Worm (Caenorhabditis elegans) whole organism, L1 larva: ENCODE results near the gene lin-2.
A peak's percentile ranks its signal among the peaks of the same experiment; 100 is the strongest.

Experiments
- C04F5.9 ChIP-seq: sonication (generic microtip); optimal IDR thresholded peaks from 2 replicates; lab custom pipeline; 2016; ENCODE audit warnings: missing genetic modification characterization, missing compliant biosample characterization
- C16A3.4 ChIP-seq: fragments of 150-350 bp; optimal IDR thresholded peaks from 2 replicates; lab custom pipeline; 2014; ENCODE audit warnings: missing biosample characterization, missing genetic modification characterization
- Y116A8C.19 ChIP-seq: sonication (generic microtip); optimal IDR thresholded peaks from 2 replicates; lab custom pipeline; 2016; ENCODE audit warnings: missing compliant biosample characterization, missing genetic modification characterization, borderline replicate concordance
- aly-2 ChIP-seq: fragments of 150-350 bp; optimal IDR thresholded peaks from 2 replicates; lab custom pipeline; 2014; ENCODE audit warnings: missing biosample characterization, missing genetic modification characterization
- ama-1 ChIP-seq: fragments of 150-350 bp; optimal IDR thresholded peaks from 2 replicates; lab custom pipeline; 2014
- blmp-1 ChIP-seq: fragments of 150-350 bp; optimal IDR thresholded peaks from 2 replicates; lab custom pipeline; 2014; ENCODE audit warnings: missing biosample characterization, missing genetic modification characterization
- ceh-88 ChIP-seq: fragments of 200-800 bp; sonication (Bioruptor generic); IDR thresholded peaks from 2 replicates; pipeline ENCODE4 v1.3.6; 2022; ENCODE audit warnings: missing genetic modification characterization, missing compliant biosample characterization
- ceh-90 ChIP-seq: sonication (generic microtip); optimal IDR thresholded peaks from 2 replicates; lab custom pipeline; 2016; ENCODE audit warnings: missing genetic modification characterization, missing compliant biosample characterization
- ces-1 ChIP-seq: fragments of 150-350 bp; optimal IDR thresholded peaks from 2 replicates; lab custom pipeline; 2014; ENCODE audit warnings: missing biosample characterization, missing genetic modification reagents, missing genetic modification characterization
- dpl-1 ChIP-seq, 3 experiments: fragments of 150-350 bp in 2 of 3; sonication (generic microtip) in 1 of 3; optimal IDR thresholded peaks; 2 replicates each; lab custom pipeline; 2014 to 2017; ENCODE audit warnings: missing biosample characterization in 3 of 3, missing genetic modification characterization in 3 of 3, missing genetic modification reagents in 3 of 3
- elt-2 ChIP-seq: sonication (generic microtip); optimal IDR thresholded peaks from 2 replicates; lab custom pipeline; 2016; ENCODE audit warnings: missing genetic modification characterization, mild to moderate bottlenecking, inconsistent platforms, missing compliant biosample characterization, missing genetic modification reagents
- elt-3 ChIP-seq, 6 experiments: fragments of 150-350 bp in 1 of 6; sonication (generic microtip); optimal IDR thresholded peaks; 2 replicates each; lab custom pipeline; 2017 to 2018; ENCODE audit warnings: missing biosample characterization in 6 of 6, missing genetic modification characterization in 6 of 6, inconsistent platforms in 1 of 6
- ets-5 ChIP-seq: fragments of 200-800 bp; sonication (Bioruptor generic); IDR thresholded peaks from 2 replicates; pipeline ENCODE4 v1.3.6; 2022; ENCODE audit warnings: missing genetic modification characterization, missing compliant biosample characterization
- fkh-10 ChIP-seq: sonication (generic microtip); optimal IDR thresholded peaks from 2 replicates; lab custom pipeline; 2017; ENCODE audit warnings: missing biosample characterization, missing genetic modification reagents, missing genetic modification characterization
- fos-1 ChIP-seq: fragments of 150-350 bp; optimal IDR thresholded peaks from 2 replicates; lab custom pipeline; 2014; ENCODE audit warnings: missing biosample characterization, missing genetic modification characterization
- grh-1 ChIP-seq: fragments of 200-800 bp; sonication (Bioruptor generic); IDR thresholded peaks from 2 replicates; pipeline ENCODE4 v1.3.6; 2022; ENCODE audit warnings: missing genetic modification reagents, missing genetic modification characterization, missing compliant biosample characterization
- hlh-17 ChIP-seq: fragments of 200-800 bp; sonication (Bioruptor generic); optimal IDR thresholded peaks from 2 replicates; lab custom pipeline; 2018; ENCODE audit warnings: missing genetic modification characterization, mild to moderate bottlenecking, missing compliant biosample characterization, moderate library complexity, borderline replicate concordance
- hlh-4 ChIP-seq: sonication (generic microtip); optimal IDR thresholded peaks from 2 replicates; lab custom pipeline; 2016; ENCODE audit warnings: mild to moderate bottlenecking, missing genetic modification characterization, missing compliant biosample characterization
- irx-1 ChIP-seq: sonication (generic microtip); optimal IDR thresholded peaks from 2 replicates; lab custom pipeline; 2016; ENCODE audit warnings: missing genetic modification characterization, missing compliant biosample characterization
- lin-13 ChIP-seq: fragments of 150-350 bp; optimal IDR thresholded peaks from 2 replicates; lab custom pipeline; 2014; ENCODE audit warnings: missing biosample characterization, missing genetic modification reagents, missing genetic modification characterization
- lin-14 ChIP-seq: fragments of 200-800 bp; sonication (Bioruptor generic); optimal IDR thresholded peaks from 2 replicates; lab custom pipeline; 2018; ENCODE audit warnings: mild to moderate bottlenecking, missing genetic modification characterization, moderate library complexity, missing compliant biosample characterization
- lir-3 ChIP-seq: sonication (generic microtip); optimal IDR thresholded peaks from 2 replicates; lab custom pipeline; 2016; ENCODE audit warnings: mild to moderate bottlenecking, missing genetic modification characterization, moderate library complexity, missing compliant biosample characterization; ENCODE audit not compliant: poor library complexity
- lsy-2 ChIP-seq, 2 experiments: fragments of 150-350 bp; optimal IDR thresholded peaks; 2 replicates each; lab custom pipeline; 2014; ENCODE audit warnings: missing biosample characterization in 2 of 2, missing genetic modification characterization in 2 of 2
- mef-2 ChIP-seq: fragments of 150-350 bp; optimal IDR thresholded peaks from 2 replicates; lab custom pipeline; 2014; ENCODE audit warnings: missing biosample characterization, missing genetic modification characterization
- mep-1 ChIP-seq: fragments of 150-350 bp; optimal IDR thresholded peaks from 2 replicates; lab custom pipeline; 2014; ENCODE audit warnings: missing biosample characterization, missing genetic modification characterization
- nhr-12 ChIP-seq: sonication (generic microtip); optimal IDR thresholded peaks from 2 replicates; lab custom pipeline; 2017; ENCODE audit warnings: missing biosample characterization, missing genetic modification characterization
- nhr-77 ChIP-seq: fragments of 150-350 bp; optimal IDR thresholded peaks from 2 replicates; lab custom pipeline; 2014; ENCODE audit warnings: missing biosample characterization, missing genetic modification characterization
- nhr-85 ChIP-seq: sonication (generic microtip); peaks from one replicate; lab custom pipeline; 2016; ENCODE audit warnings: missing genetic modification characterization, inconsistent platforms, missing compliant biosample characterization
- pax-3 ChIP-seq: fragments of 200-800 bp; sonication (Bioruptor generic); optimal IDR thresholded peaks from 2 replicates; lab custom pipeline; 2018; ENCODE audit warnings: mild to moderate bottlenecking, missing genetic modification characterization, moderate library complexity, missing compliant biosample characterization
- rnt-1 ChIP-seq: sonication (generic microtip); optimal IDR thresholded peaks from 2 replicates; lab custom pipeline; 2016; ENCODE audit warnings: mild to moderate bottlenecking, missing genetic modification characterization, moderate library complexity, missing compliant biosample characterization
- snu-23 ChIP-seq: sonication (generic microtip); optimal IDR thresholded peaks from 2 replicates; lab custom pipeline; 2016; ENCODE audit warnings: missing genetic modification characterization, missing compliant biosample characterization
- sox-4 ChIP-seq: sonication (generic microtip); optimal IDR thresholded peaks from 2 replicates; lab custom pipeline; 2016; ENCODE audit warnings: missing genetic modification characterization, missing compliant biosample characterization
- sptf-1 ChIP-seq: fragments of 150-350 bp; optimal IDR thresholded peaks from 2 replicates; lab custom pipeline; 2014; ENCODE audit warnings: missing biosample characterization, missing genetic modification characterization
- unc-130 ChIP-seq: fragments of 150-350 bp; optimal IDR thresholded peaks from 2 replicates; lab custom pipeline; 2017; ENCODE audit warnings: missing biosample characterization, missing genetic modification characterization, inconsistent platforms
- unc-62 ChIP-seq: fragments of 150-350 bp; optimal IDR thresholded peaks from 2 replicates; lab custom pipeline; 2014; ENCODE audit warnings: missing biosample characterization, missing genetic modification reagents, missing genetic modification characterization
- unc-86 ChIP-seq: sonication (generic microtip); optimal IDR thresholded peaks from 2 replicates; lab custom pipeline; 2016; ENCODE audit warnings: missing genetic modification characterization, missing compliant biosample characterization
- zag-1 ChIP-seq: fragments of 150-350 bp; optimal IDR thresholded peaks from 2 replicates; lab custom pipeline; 2014; ENCODE audit warnings: missing biosample characterization, missing genetic modification characterization
- ztf-4 ChIP-seq: fragments of 150-350 bp; optimal IDR thresholded peaks from 2 replicates; lab custom pipeline; 2014; ENCODE audit warnings: missing biosample characterization, missing genetic modification characterization

The lin-2 gene

DNA sequence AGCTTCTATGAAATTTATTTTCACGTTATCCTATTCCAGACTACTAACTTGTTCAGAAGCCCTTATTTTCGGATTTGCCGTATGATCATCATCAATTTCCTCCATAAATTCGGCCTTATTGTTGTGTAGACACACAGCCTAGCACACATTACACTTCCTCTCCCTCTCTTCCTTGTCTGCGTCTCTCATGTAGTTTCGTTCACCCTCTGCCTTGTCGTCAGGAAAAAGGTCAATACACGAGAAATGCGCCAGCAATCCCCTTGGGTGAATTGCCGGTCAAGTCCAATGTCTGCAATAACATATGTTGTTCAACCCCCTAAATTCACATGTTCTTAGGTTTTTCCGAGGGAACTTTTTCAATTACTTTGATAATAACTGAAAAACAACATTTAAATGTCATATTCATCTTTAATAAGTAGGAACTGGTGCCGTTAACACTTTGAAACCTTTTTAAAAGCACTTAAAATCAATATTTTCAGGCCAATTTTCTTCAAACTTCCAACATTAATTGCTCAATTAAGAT lies 20.0 kb downstream of the lin-2 start, which contains the start of gene F17E5.2 (continued):
- peak; percentile 91 for TF ChIP-seq fos-1
- peak; percentile 92 to 94 for TF ChIP-seq lsy-2 (tag; optimal IDR thresholded peaks at IDR 0.05; lab: Kevin White, UChicago)
- TF ChIP-seq aly-2 (tag; lab: Kevin White, UChicago): peak; percentile 72
- TF ChIP-seq nhr-12: no peak
- peak; percentile 65 for TF ChIP-seq C04F5.9 (tag; lab: Kevin White, UChicago)
- peak; percentile 98 for TF ChIP-seq snu-23 (GFP tag; lab: Kevin White, UChicago)
- TF ChIP-seq irx-1 (tag; lab: Kevin White, UChicago): peak; percentile 90
- TF ChIP-seq sptf-1 (tag; lab: Kevin White, UChicago): no peak
- TF ChIP-seq pax-3 (tag; lab: Kevin White, UChicago): peak; percentile 74
- TF ChIP-seq fkh-10 (GFP tag; lab: Kevin White, UChicago): peak; percentile 95
- peak; percentile 78 for TF ChIP-seq zag-1 (tag; lab: Kevin White, UChicago)
- peak; percentile 95 for TF ChIP-seq nhr-85 (tag; lab: Kevin White, UChicago)
- TF ChIP-seq rnt-1 (tag; lab: Kevin White, UChicago): peak; percentile 96
- TF ChIP-seq lir-3: peak; percentile 77
- peak; percentile 74 for TF ChIP-seq sox-4 (tag; lab: Kevin White, UChicago)
- TF ChIP-seq ces-1 (GFP tag; lab: Kevin White, UChicago): no peak
- peak; percentile 66 for TF ChIP-seq ceh-88 (GFP tag; lab: Robert Waterston, UW)
- TF ChIP-seq dpl-1 (GFP tag; optimal IDR thresholded peaks at IDR 0.05; lab: Kevin White, UChicago): peak; percentile 68 to 81 (median 78)
- peak; percentile 62 for TF ChIP-seq unc-62 (GFP tag; lab: Kevin White, UChicago)
- no peak for TF ChIP-seq hlh-4 (tag; lab: Kevin White, UChicago)
- TF ChIP-seq unc-86: peak; percentile 90
- TF ChIP-seq ets-5 (GFP tag; lab: Robert Waterston, UW): no peak
- TF ChIP-seq hlh-17: no peak
- peak; percentile 86 for TF ChIP-seq blmp-1 (tag; lab: Kevin White, UChicago)
- TF ChIP-seq ztf-4 (tag; lab: Kevin White, UChicago): peak; percentile 95
- peak; percentile 92 for TF ChIP-seq lin-13 (GFP tag; lab: Kevin White, UChicago)
- peak; percentile 86 for TF ChIP-seq nhr-77 (tag; lab: Kevin White, UChicago)
- peak; percentile 98 for TF ChIP-seq lin-14
- TF ChIP-seq elt-2 (tag; lab: Kevin White, UChicago): peak; percentile 70
- TF ChIP-seq elt-3 (tag; optimal IDR thresholded peaks at IDR 0.05; lab: Kevin White, UChicago): peak in 4 of 6 experiments; percentile 69 to 85 (median 78)
- TF ChIP-seq C16A3.4 (tag; lab: Kevin White, UChicago): peak; percentile 98
- no peak for TF ChIP-seq ama-1 (lab: Kevin White, UChicago)
- peak; percentile 86 for TF ChIP-seq grh-1 (GFP tag; lab: Robert Waterston, UW)

DNA sequence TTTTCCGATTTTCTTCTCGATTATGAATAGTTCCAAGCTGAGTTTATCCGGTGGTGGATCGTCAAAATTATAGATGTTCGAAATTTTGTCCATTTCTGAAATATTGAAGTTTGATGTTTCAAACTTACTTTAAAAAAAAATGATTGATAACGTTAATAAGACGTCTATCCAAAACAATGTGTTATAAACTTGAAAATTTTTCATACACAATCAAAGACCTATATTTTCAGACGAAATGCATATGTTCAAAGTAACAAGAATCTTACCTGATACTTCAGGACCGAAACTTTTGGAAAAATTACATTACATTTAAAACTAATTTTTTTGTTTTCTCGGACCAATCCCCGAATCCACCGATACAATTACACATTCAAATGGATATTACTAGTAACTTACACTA lies 22.5 kb downstream of the lin-2 start, which contains the start of gene nekl-3:
TSS of gene nekl-3 (minus strand) at position 101 of the 400 bp plus-strand sequence.
- TF ChIP-seq mef-2 (tag; lab: Kevin White, UChicago): no peak
- no peak for TF ChIP-seq ceh-90
- no peak for TF ChIP-seq C04F5.9 (tag; lab: Kevin White, UChicago)
- no peak for TF ChIP-seq unc-62 (GFP tag; lab: Kevin White, UChicago)
- no peak for TF ChIP-seq unc-130 (tag; lab: Kevin White, UChicago)
- no peak for TF ChIP-seq hlh-17
- no peak for TF ChIP-seq elt-3 (tag; optimal IDR thresholded peaks at IDR 0.05; lab: Kevin White, UChicago)

DNA sequence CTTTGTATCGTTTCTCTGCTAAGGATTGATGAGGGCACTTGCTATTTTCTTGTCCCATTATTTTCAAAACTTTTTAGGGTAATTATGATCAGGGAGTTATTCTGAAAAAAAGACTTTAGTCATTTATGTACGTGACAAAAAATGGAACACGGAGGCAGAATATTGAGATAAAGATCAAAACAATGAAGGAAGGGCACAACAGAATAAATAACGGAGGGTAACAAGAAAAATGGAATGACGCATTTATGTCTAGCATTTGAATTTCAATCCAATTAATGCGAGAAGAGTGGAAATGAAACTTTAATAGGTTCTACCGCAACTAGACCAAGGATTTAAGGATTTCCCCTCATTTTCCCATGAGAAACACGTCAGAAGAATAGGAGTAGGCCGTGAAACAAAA lies 35.5 kb downstream of the lin-2 start, which contains the start of gene glb-13:
TSS of gene glb-13 (minus strand) at position 101 of the 400 bp plus-strand sequence.
- no peak for TF ChIP-seq Y116A8C.19 (tag; lab: Kevin White, UChicago)
- TF ChIP-seq hlh-4 (tag; lab: Kevin White, UChicago): no peak
- no peak for TF ChIP-seq mep-1
- no peak for TF ChIP-seq mef-2 (tag; lab: Kevin White, UChicago)
- TF ChIP-seq nhr-77 (tag; lab: Kevin White, UChicago): no peak
